Worm (Caenorhabditis elegans) whole organism, L4/young adult: ENCODE results near the gene mtm-6.

ENCODE experiments used
- W03F9.2 ChIP-seq: fragments of 150-350 bp; optimal IDR thresholded peaks from 2 replicates; lab custom pipeline; 2014; ENCODE audit warnings: missing biosample characterization, missing genetic modification characterization
- dao-5 ChIP-seq: sonication (generic microtip); optimal IDR thresholded peaks from 2 replicates; lab custom pipeline; 2016; ENCODE audit warnings: missing genotype, missing genetic modification characterization, moderate library complexity, missing compliant biosample characterization
- him-1 ChIP-seq: sonication (generic microtip); optimal IDR thresholded peaks from 2 replicates; lab custom pipeline; 2016; ENCODE audit warnings: missing genotype, missing genetic modification reagents, missing genetic modification characterization, missing compliant biosample characterization

ce11 chrIII:13359847-13360246 lies 13.0 kb downstream of the mtm-6 start:
- no peak for TF ChIP-seq him-1
- TF ChIP-seq W03F9.2 (tag; lab: Kevin White, UChicago), result peak; percentile 28
- no peak for TF ChIP-seq dao-5 (tag; lab: Kevin White, UChicago)
